Worm (Caenorhabditis elegans) whole organism, L4 larva: ENCODE data around the gene F52H2.3.

Experiments
- F37D6.2 ChIP-seq: sonication (generic microtip); optimal IDR thresholded peaks from 2 replicates; lab custom pipeline; 2016; ENCODE audit warnings: mild to moderate bottlenecking, missing genetic modification characterization, missing compliant biosample characterization
- ama-1 ChIP-seq: fragments of 150-350 bp; optimal IDR thresholded peaks from 2 replicates; lab custom pipeline; 2014; ENCODE audit warnings: inconsistent platforms, mixed read lengths
- ceh-32 ChIP-seq: sonication (generic microtip); optimal IDR thresholded peaks from 2 replicates; lab custom pipeline; 2016; ENCODE audit warnings: mild to moderate bottlenecking, missing genetic modification characterization, missing compliant biosample characterization; ENCODE audit not compliant: poor library complexity
- ctbp-1 ChIP-seq: fragments of 200-800 bp; sonication (Bioruptor generic); IDR thresholded peaks from 2 replicates; pipeline ENCODE4 v1.3.6; 2022; ENCODE audit warnings: missing genetic modification reagents, missing genetic modification characterization, missing compliant biosample characterization
- unc-130 ChIP-seq: sonication (generic microtip); optimal IDR thresholded peaks from 2 replicates; lab custom pipeline; 2016; ENCODE audit warnings: missing genetic modification reagents, missing genetic modification characterization, missing compliant biosample characterization
- unc-62 ChIP-seq, 3 experiments: fragments of 150-350 bp in 1 of 3; sonication (generic microtip); optimal IDR thresholded peaks in 2 of 3; peaks in 1 of 3; 1 replicate in 1 of 3; 2 replicates in 2 of 3; lab custom pipeline; 2014 to 2017; ENCODE audit warnings: missing biosample characterization in 3 of 3, missing genetic modification characterization in 3 of 3, missing genetic modification reagents in 3 of 3, missing genotype in 1 of 3

ce11 chrX:2497816-2498215 is 43.0 kb downstream of the F52H2.3 start:
- TF ChIP-seq unc-62 (GFP tag; optimal IDR thresholded peaks at IDR 0.05 in 1 of 2; lab: Kevin White, UChicago), result no peak
- no peak for TF ChIP-seq unc-62 (tag; optimal IDR thresholded peaks at IDR 0.05; lab: Kevin White, UChicago)
- TF ChIP-seq ceh-32 (tag; lab: Kevin White, UChicago), result no peak
- no peak for TF ChIP-seq F37D6.2 (tag; lab: Kevin White, UChicago)
- no peak for TF ChIP-seq ama-1 (lab: Kevin White, UChicago)
- TF ChIP-seq ctbp-1 (GFP tag; lab: Robert Waterston, UW), result no peak
- no peak for TF ChIP-seq unc-130
